Worm (Caenorhabditis elegans) whole organism, late embryonic: ENCODE measurements around the gene ceh-43.

ENCODE experiments used
- elt-2 ChIP-seq: sonication (generic microtip); optimal IDR thresholded peaks from 2 replicates; lab custom pipeline; 2016; ENCODE audit warnings: missing genetic modification reagents, missing genetic modification characterization, missing compliant biosample characterization
- ets-4 ChIP-seq: sonication (generic microtip); optimal IDR thresholded peaks from 2 replicates; lab custom pipeline; 2016; ENCODE audit warnings: missing genetic modification characterization, missing compliant biosample characterization
- fkh-10 ChIP-seq: fragments of 150-350 bp; optimal IDR thresholded peaks from 2 replicates; lab custom pipeline; 2014; ENCODE audit warnings: missing biosample characterization, missing genetic modification reagents, missing genetic modification characterization
- lim-6 ChIP-seq: sonication (generic microtip); optimal IDR thresholded peaks from 2 replicates; lab custom pipeline; 2016; ENCODE audit warnings: missing genetic modification characterization, missing compliant biosample characterization
- madf-2 ChIP-seq: sonication (generic microtip); optimal IDR thresholded peaks from 2 replicates; lab custom pipeline; 2017; ENCODE audit warnings: missing genetic modification characterization, missing compliant biosample characterization
- pag-3 ChIP-seq: sonication (generic microtip); optimal IDR thresholded peaks from 2 replicates; lab custom pipeline; 2016; ENCODE audit warnings: missing compliant biosample characterization, missing genetic modification characterization, borderline replicate concordance
- pha-2 ChIP-seq: sonication (generic microtip); optimal IDR thresholded peaks from 2 replicates; lab custom pipeline; 2017; ENCODE audit warnings: mild to moderate bottlenecking, missing genetic modification characterization, missing compliant biosample characterization
- pros-1 ChIP-seq: fragments of 150-350 bp; optimal IDR thresholded peaks from 2 replicates; lab custom pipeline; 2014; ENCODE audit warnings: missing biosample characterization, missing genetic modification reagents, missing genetic modification characterization
- sox-2 ChIP-seq: fragments of 200-800 bp; sonication (Bioruptor generic); IDR thresholded peaks from 2 replicates; pipeline ENCODE4 v1.3.6; 2022; ENCODE audit warnings: missing genetic modification reagents, missing genetic modification characterization, missing compliant biosample characterization
- unc-86 ChIP-seq: sonication (generic microtip); optimal IDR thresholded peaks from 2 replicates; lab custom pipeline; 2016; ENCODE audit warnings: missing genetic modification characterization, missing compliant biosample characterization

DNA sequence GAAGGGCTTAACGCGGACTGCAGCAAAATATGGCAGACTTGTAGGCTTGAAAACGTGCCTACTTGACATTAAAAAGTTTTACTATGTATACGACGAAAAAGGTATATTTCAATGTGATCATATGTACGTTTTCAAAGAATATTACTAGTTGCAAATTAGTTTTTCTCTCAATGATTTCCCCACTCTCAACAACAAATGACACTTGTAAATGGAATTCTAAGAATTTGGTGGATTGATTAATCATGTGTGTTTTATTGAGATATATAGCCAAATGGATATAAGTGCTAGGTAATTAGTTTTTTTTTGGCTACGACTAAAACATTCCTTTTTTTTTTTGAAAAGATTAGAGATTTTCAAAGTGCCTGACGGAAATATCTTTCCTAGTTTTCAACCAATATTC is 37.5 kb upstream of the ceh-43 start:
- TF ChIP-seq elt-2 (tag; lab: Kevin White, UChicago) (no peak), sox-2 (no peak), lim-6 (tag; lab: Kevin White, UChicago) (no peak), pros-1 (no peak), pag-3 (tag; lab: Kevin White, UChicago) (no peak), unc-86 (no peak), pha-2 (no peak), madf-2 (no peak), ets-4 (no peak), fkh-10 (GFP tag; lab: Kevin White, UChicago) (no peak)
